Fruit fly (Drosophila melanogaster): ENCODE data around the gene Mrgn1.

Mrgn1 gene

DNA sequence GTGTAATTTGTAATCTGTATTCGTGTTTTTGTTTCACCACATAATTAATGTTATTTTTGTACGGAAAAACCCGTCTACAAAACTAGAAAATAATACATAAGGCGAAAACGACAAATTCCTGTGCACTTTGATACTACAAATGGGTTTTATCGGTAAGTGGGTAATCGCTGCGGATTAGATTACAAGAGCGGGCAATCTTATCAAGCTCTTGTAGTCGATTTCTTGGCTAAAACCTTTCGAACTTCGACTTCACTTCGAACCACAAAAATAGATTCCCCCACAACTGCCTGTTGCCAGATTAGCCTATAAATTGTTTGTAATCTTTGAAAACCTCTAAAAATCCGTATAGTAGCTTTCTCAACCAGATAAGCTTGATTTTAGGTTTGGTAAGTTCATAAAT is 19.2 kb upstream of the Mrgn1 start:
- TF ChIP-seq CG12768 (GFP tag; optimal IDR thresholded peaks at IDR 0.05) = no peak
- TF ChIP-seq Hr96 (GFP tag; optimal IDR thresholded peaks at IDR 0.05) = no peak
- no peak for TF ChIP-seq ovo (GFP tag; optimal IDR thresholded peaks at IDR 0.05)
- TF ChIP-seq cnc (optimal IDR thresholded peaks at IDR 0.05) = no peak
- TF ChIP-seq toe (GFP tag; optimal IDR thresholded peaks at IDR 0.05) = no peak
- no peak for TF ChIP-seq CG7045 (GFP tag; optimal IDR thresholded peaks at IDR 0.05)
- no peak for TF ChIP-seq CG5204 (GFP tag; optimal IDR thresholded peaks at IDR 0.05)
- no peak for TF ChIP-seq Crg-1 (GFP tag; optimal IDR thresholded peaks at IDR 0.05)
- TF ChIP-seq CG11617 (GFP tag; optimal IDR thresholded peaks at IDR 0.05) = no peak
- no peak for TF ChIP-seq kay (GFP tag; ENCODE audit: borderline replicate concordance)
- no peak for TF ChIP-seq CG1620 (GFP tag; optimal IDR thresholded peaks at IDR 0.05)
- TF ChIP-seq tj (GFP tag; optimal IDR thresholded peaks at IDR 0.05) = no peak
- no peak for TF ChIP-seq CG7101 (tag; optimal IDR thresholded peaks at IDR 0.05)
- no peak for TF ChIP-seq bab1 (GFP tag; optimal IDR thresholded peaks at IDR 0.05)

dm6 chrX:13740062-13740461 is 18.3 kb upstream of the Mrgn1 start:
- no peak for TF ChIP-seq pad (GFP tag; optimal IDR thresholded peaks at IDR 0.05)
- peak; percentile 77 for TF ChIP-seq CG7045 (GFP tag; optimal IDR thresholded peaks at IDR 0.05)
- TF ChIP-seq Hr96 (GFP tag; optimal IDR thresholded peaks at IDR 0.05) = peak; percentile 89
- peak; percentile 78 for TF ChIP-seq CG7101 (tag; optimal IDR thresholded peaks at IDR 0.05)
- peak; percentile 71 for TF ChIP-seq Mnt (GFP tag; optimal IDR thresholded peaks at IDR 0.05)
- peak; percentile 29 for TF ChIP-seq bab1 (GFP tag; optimal IDR thresholded peaks at IDR 0.05)
- TF ChIP-seq Crg-1 (GFP tag; optimal IDR thresholded peaks at IDR 0.05) = peak; percentile 42
- TF ChIP-seq ovo (GFP tag; optimal IDR thresholded peaks at IDR 0.05) = no peak
- peak; percentile 54 for TF ChIP-seq CG11617 (GFP tag; optimal IDR thresholded peaks at IDR 0.05)
- TF ChIP-seq kay (GFP tag; ENCODE audit: borderline replicate concordance) = peak; percentile 96
- TF ChIP-seq Clk (GFP tag; optimal IDR thresholded peaks at IDR 0.05) = peak; percentile 82
- no peak for TF ChIP-seq cnc (optimal IDR thresholded peaks at IDR 0.05)
- peak; percentile 78 for TF ChIP-seq CG5204 (GFP tag; optimal IDR thresholded peaks at IDR 0.05)
- peak; percentile 75 for TF ChIP-seq CG1620 (GFP tag; optimal IDR thresholded peaks at IDR 0.05)
- TF ChIP-seq CG33017 (tag; optimal IDR thresholded peaks at IDR 0.05) = peak; percentile 67
- peak; percentile 2 for TF ChIP-seq cic (GFP tag; optimal IDR thresholded peaks at IDR 0.05)
- peak; percentile 72 for TF ChIP-seq toe (GFP tag; optimal IDR thresholded peaks at IDR 0.05)
- peak; percentile 95 for TF ChIP-seq CG12768 (GFP tag; optimal IDR thresholded peaks at IDR 0.05)
- TF ChIP-seq tj (GFP tag; optimal IDR thresholded peaks at IDR 0.05) = peak; percentile 52
- TF ChIP-seq CG14711 (tag; optimal IDR thresholded peaks at IDR 0.05) = peak; percentile 48

dm6 chrX:13739411-13739888 is 17.7 kb upstream of the Mrgn1 start, which contains the start of gene CG11151:
Gene CG11151, plus strand, starts transcription at chrX:13739744.
- TF ChIP-seq CG1620 (GFP tag; optimal IDR thresholded peaks at IDR 0.05) (peak; percentile 87), CG11617 (GFP tag; optimal IDR thresholded peaks at IDR 0.05) (peak; percentile 95), CG7045 (GFP tag; optimal IDR thresholded peaks at IDR 0.05) (peak; percentile 85), Hr96 (GFP tag; optimal IDR thresholded peaks at IDR 0.05) (no peak), CG5204 (GFP tag; optimal IDR thresholded peaks at IDR 0.05) (peak; percentile 88), Mnt (GFP tag; optimal IDR thresholded peaks at IDR 0.05) (peak; percentile 87), Clk (GFP tag; optimal IDR thresholded peaks at IDR 0.05) (peak; percentile 73), cnc (optimal IDR thresholded peaks at IDR 0.05) (no peak), toe (GFP tag; optimal IDR thresholded peaks at IDR 0.05) (peak; percentile 88), ovo (GFP tag; optimal IDR thresholded peaks at IDR 0.05) (peak; percentile 90), bab1 (GFP tag; optimal IDR thresholded peaks at IDR 0.05) (peak; percentile 97), tj (GFP tag; optimal IDR thresholded peaks at IDR 0.05) (peak; percentile 84), kay (GFP tag; ENCODE audit: borderline replicate concordance) (peak; percentile 75), Crg-1 (GFP tag; optimal IDR thresholded peaks at IDR 0.05) (peak; percentile 94), cic (GFP tag; optimal IDR thresholded peaks at IDR 0.05) (peak; percentile 59), CG14711 (tag; optimal IDR thresholded peaks at IDR 0.05) (peak; percentile 94), CG33017 (tag; optimal IDR thresholded peaks at IDR 0.05) (peak; percentile 93), CG12768 (GFP tag; optimal IDR thresholded peaks at IDR 0.05) (peak; percentile 92), CG7101 (tag; optimal IDR thresholded peaks at IDR 0.05) (peak; percentile 98), pad (GFP tag; optimal IDR thresholded peaks at IDR 0.05) (peak; percentile 99)

dm6 chrX:13737939-13738338 is 16.2 kb upstream of the Mrgn1 start, which contains the start of gene CG11134:
Gene CG11134, plus strand, starts transcription at chrX:13737942.
- TF ChIP-seq bab1 (GFP tag; optimal IDR thresholded peaks at IDR 0.05) (peak; percentile 16), CG11617 (GFP tag; optimal IDR thresholded peaks at IDR 0.05) (no peak), cic (GFP tag; optimal IDR thresholded peaks at IDR 0.05) (peak; percentile 5)

DNA sequence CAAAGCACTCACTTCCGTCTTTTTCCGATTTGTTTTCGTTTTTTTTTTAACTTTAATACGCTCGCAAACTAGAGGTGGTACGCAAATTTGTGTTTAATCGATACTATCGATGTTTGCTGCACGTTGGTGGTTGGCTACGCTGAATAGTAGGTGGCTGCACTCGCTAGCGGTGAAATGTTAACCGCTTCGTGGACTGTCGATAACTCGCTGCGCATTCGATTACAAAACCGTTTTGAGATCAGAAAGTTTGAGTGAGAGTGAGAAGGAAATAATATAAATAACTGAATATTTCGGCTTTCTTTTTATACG is 14.4 kb upstream of the Mrgn1 start, which contains the start of gene g:
g (minus strand) TSS at position 105 of the 309 bp plus-strand sequence.
- TF ChIP-seq ovo (GFP tag; optimal IDR thresholded peaks at IDR 0.05) (peak; percentile 29), bab1 (GFP tag; optimal IDR thresholded peaks at IDR 0.05) (peak; percentile 18), Mnt (GFP tag; optimal IDR thresholded peaks at IDR 0.05) (peak; percentile 38), CG1620 (GFP tag; optimal IDR thresholded peaks at IDR 0.05) (no peak), CG14711 (tag; optimal IDR thresholded peaks at IDR 0.05) (peak; percentile 1), CG11617 (GFP tag; optimal IDR thresholded peaks at IDR 0.05) (peak; percentile 40), kay (GFP tag; ENCODE audit: borderline replicate concordance) (no peak), CG5204 (GFP tag; optimal IDR thresholded peaks at IDR 0.05) (no peak), CG7045 (GFP tag; optimal IDR thresholded peaks at IDR 0.05) (no peak), CG33017 (tag; optimal IDR thresholded peaks at IDR 0.05) (no peak)

- TF ChIP-seq ovo (GFP tag; optimal IDR thresholded peaks at IDR 0.05) = peak; percentile 73
- TF ChIP-seq pad (GFP tag; optimal IDR thresholded peaks at IDR 0.05) = no peak
- peak; percentile 84 for TF ChIP-seq kay (GFP tag; ENCODE audit: borderline replicate concordance)
- peak; percentile 70 for TF ChIP-seq tj (GFP tag; optimal IDR thresholded peaks at IDR 0.05)
- TF ChIP-seq CG11617 (GFP tag; optimal IDR thresholded peaks at IDR 0.05) = peak; percentile 9
Observed at dm6 chrX:13735322-13736173, 13.8 kb upstream of the Mrgn1 start.

All from whole organism, adult.